Worm (Caenorhabditis elegans): ENCODE data around the gene T01D1.3.
A peak's percentile ranks its signal among the peaks of the same experiment; 100 is the strongest.

T01D1.3 gene

ce11 chrII:221212-221611 is 45.4 kb upstream of the T01D1.3 start (continued):
- TF ChIP-seq ceh-82 (tag; optimal IDR thresholded peaks at IDR 0.05) (no peak), lim-7 (GFP tag; IDR thresholded peaks at IDR 0.05) (no peak; the same call in 1 of the 2 replicates), aha-1 (tag) (peak; percentile 99), gei-8 (GFP tag; optimal IDR thresholded peaks at IDR 0.05) (no peak), arid-1 (GFP tag; conservative IDR thresholded peaks at IDR 0.05) (no peak), duxl-1 (tag; optimal IDR thresholded peaks at IDR 0.05; ENCODE audit: poor library complexity) (peak; percentile 35)

- TF ChIP-seq F49E8.2 (tag; optimal IDR thresholded peaks at IDR 0.05; ENCODE audit: borderline replicate concordance) (peak; percentile 16), lin-38 (GFP tag; IDR thresholded peaks at IDR 0.05) (peak; percentile 43), madf-9 (GFP tag; conservative IDR thresholded peaks at IDR 0.05) (no peak), zip-11 (GFP tag; IDR thresholded peaks at IDR 0.05) (no peak), spr-1 (tag; optimal IDR thresholded peaks at IDR 0.05) (no peak), Y5F2A.4 (GFP tag; optimal IDR thresholded peaks at IDR 0.05) (no peak), lsy-2 (tag; optimal IDR thresholded peaks at IDR 0.05) (peak in 1 of 2 experiments; percentile 7)
Observed at ce11 chrII:220602-221001, 44.8 kb upstream of the T01D1.3 start, which contains the start of gene ubxn-3. ubxn-3 (minus strand) TSS chrII:220667.

- TF ChIP-seq aha-1 (tag) (peak; percentile 70), daf-8 (GFP tag; IDR thresholded peaks at IDR 0.05) (0 out of 2 replicates have a peak, but pooled peaks have one; percentile 41), D1046.2 (GFP tag; IDR thresholded peaks at IDR 0.05) (0 out of 2 replicates have a peak, but pooled peaks have one; percentile 35), set-16 (GFP tag; IDR thresholded peaks at IDR 0.05) (peak; percentile 53; the same call in 1 of the 2 replicates), zip-11 (GFP tag; IDR thresholded peaks at IDR 0.05) (no peak), fkh-10 (GFP tag; optimal IDR thresholded peaks at IDR 0.05) (no peak)
Observed at ce11 chrII:219846-220503, 44.2 kb upstream of the T01D1.3 start.

ce11 chrII:217308-217707 is 41.5 kb upstream of the T01D1.3 start:
- TF ChIP-seq unc-130 (GFP tag; optimal IDR thresholded peaks at IDR 0.05) (no peak), lir-3 (tag; optimal IDR thresholded peaks at IDR 0.05) (no peak), nhr-111 (GFP tag; optimal IDR thresholded peaks at IDR 0.05) (no peak), attf-4 (tag; optimal IDR thresholded peaks at IDR 0.05) (no peak), aha-1 (tag) (peak; percentile 97), egl-27 (tag; optimal IDR thresholded peaks at IDR 0.05) (no peak), F37D6.2 (tag; optimal IDR thresholded peaks at IDR 0.05) (no peak), F26F4.8 (GFP tag; conservative IDR thresholded peaks at IDR 0.05) (no peak)

- peak; percentile 77; the same call in 1 of the 2 replicates for TF ChIP-seq D1046.2 (GFP tag; IDR thresholded peaks at IDR 0.05)
- peak; percentile 83 for TF ChIP-seq hlh-11 (tag; optimal IDR thresholded peaks at IDR 0.05)
- TF ChIP-seq F26F4.8 (GFP tag; conservative IDR thresholded peaks at IDR 0.05), result no peak
- TF ChIP-seq dmd-6 (GFP tag; IDR thresholded peaks at IDR 0.05), result peak; percentile 87
- TF ChIP-seq egl-27 (tag; optimal IDR thresholded peaks at IDR 0.05), result no peak
- TF ChIP-seq F37D6.2 (tag; optimal IDR thresholded peaks at IDR 0.05), result peak; percentile 78
- TF ChIP-seq mxl-3 (GFP tag; optimal IDR thresholded peaks at IDR 0.05), result peak; percentile 56
- TF ChIP-seq Y105C5A.15 (GFP tag; IDR thresholded peaks at IDR 0.05), result no peak
- no peak for TF ChIP-seq nhr-10 (tag; optimal IDR thresholded peaks at IDR 0.05)
- TF ChIP-seq daf-12 (tag; optimal IDR thresholded peaks at IDR 0.05), result no peak
- TF ChIP-seq zip-2 (tag; optimal IDR thresholded peaks at IDR 0.05), result peak; percentile 74
- no peak for TF ChIP-seq set-16 (GFP tag; IDR thresholded peaks at IDR 0.05)
- TF ChIP-seq nhr-25 (tag; optimal IDR thresholded peaks at IDR 0.05; ENCODE audit: borderline replicate concordance, insufficient read depth), result peak; percentile 77
- peak; percentile 83 for TF ChIP-seq Y48G9A.11 (GFP tag; IDR thresholded peaks at IDR 0.05)
- TF ChIP-seq fos-1 (tag; optimal IDR thresholded peaks at IDR 0.05), result peak; percentile 50
- TF ChIP-seq ztf-11 (tag; optimal IDR thresholded peaks at IDR 0.05), result no peak
- TF ChIP-seq zag-1 (tag; optimal IDR thresholded peaks at IDR 0.05), result no peak
- peak; percentile 57 for TF ChIP-seq nhr-41 (GFP tag; IDR thresholded peaks at IDR 0.05)
- peak; percentile 88 for TF ChIP-seq mdt-29 (GFP tag; IDR thresholded peaks at IDR 0.05)
- peak; percentile 47 for TF ChIP-seq nhr-48 (tag; optimal IDR thresholded peaks at IDR 0.05)
- TF ChIP-seq zfp-3 (GFP tag; conservative IDR thresholded peaks at IDR 0.05), result peak; percentile 94
- peak; percentile 72; the same call in 1 of the 2 replicates for TF ChIP-seq saeg-2 (GFP tag; IDR thresholded peaks at IDR 0.05)
- TF ChIP-seq egl-43 (GFP tag; IDR thresholded peaks at IDR 0.05), result peak; percentile 86
- TF ChIP-seq lir-3 (tag; optimal IDR thresholded peaks at IDR 0.05), result peak; percentile 8
- peak; percentile 93 for TF ChIP-seq Y75B8A.6 (GFP tag; IDR thresholded peaks at IDR 0.05)
Observed at ce11 chrII:216598-216997, 40.8 kb upstream of the T01D1.3 start, which contains the start of gene F48A11.4. F48A11.4 (minus strand) TSS chrII:216621.

Data from whole organism, L4 larva.